Fruit fly (Drosophila melanogaster) whole organism, pupa: ENCODE data around the gene CG14395.

Experiments used
- CG10348 ChIP-seq: fragments of 200-800 bp; sonication (Bioruptor generic); IDR thresholded peaks from 2 replicates; pipeline ENCODE4 v1.3.6; 2022; ENCODE audit warnings: missing biosample characterization, missing genetic modification characterization
- CG12605 ChIP-seq: fragments of 200-800 bp; sonication (Bioruptor generic); IDR thresholded peaks from 2 replicates; pipeline ENCODE4 v1.3.6; 2022; ENCODE audit warnings: missing biosample characterization, missing genetic modification characterization
- CG13204 ChIP-seq: fragments of 200-800 bp; sonication (Bioruptor generic); optimal IDR thresholded peaks from 2 replicates; lab custom pipeline; 2018; ENCODE audit warnings: missing biosample characterization, mild to moderate bottlenecking, missing genetic modification characterization, moderate library complexity
- CG14655 ChIP-seq: fragments of 200-800 bp; sonication (Bioruptor generic); optimal IDR thresholded peaks from 3 replicates; lab custom pipeline; 2017; ENCODE audit warnings: mild to moderate bottlenecking, missing biosample characterization, missing genetic modification reagents, missing genetic modification characterization
- CG15710 ChIP-seq: fragments of 200-800 bp; sonication (Bioruptor generic); optimal IDR thresholded peaks from 2 replicates; lab custom pipeline; 2018; ENCODE audit warnings: missing biosample characterization, mild to moderate bottlenecking, missing genetic modification characterization, moderate library complexity
- CG17806 ChIP-seq: fragments of 200-800 bp; sonication (Bioruptor generic); optimal IDR thresholded peaks from 2 replicates; lab custom pipeline; 2018; ENCODE audit warnings: missing biosample characterization, mild to moderate bottlenecking, missing genetic modification characterization, moderate library complexity
- CG32121 ChIP-seq: fragments of 200-800 bp; sonication (Bioruptor generic); IDR thresholded peaks from 2 replicates; pipeline ENCODE4 v1.3.6; 2022; ENCODE audit warnings: missing biosample characterization, missing genetic modification characterization
- CG34367 ChIP-seq: fragments of 200-800 bp; sonication (Bioruptor generic); optimal IDR thresholded peaks from 2 replicates; lab custom pipeline; 2018; ENCODE audit warnings: missing biosample characterization, mild to moderate bottlenecking, missing genetic modification characterization
- CG4496 ChIP-seq: fragments of 200-800 bp; sonication (Bioruptor generic); IDR thresholded peaks from 3 replicates; pipeline ENCODE4 v1.3.6; 2022; ENCODE audit warnings: missing biosample characterization, missing genetic modification characterization
- CG8159 ChIP-seq: fragments of 200-800 bp; sonication (Bioruptor generic); optimal IDR thresholded peaks from 3 replicates; lab custom pipeline; 2018; ENCODE audit warnings: missing biosample characterization, mild to moderate bottlenecking, missing genetic modification characterization, moderate library complexity
- CG8301 ChIP-seq: fragments of 200-800 bp; sonication (Bioruptor generic); optimal IDR thresholded peaks from 2 replicates; lab custom pipeline; 2018; ENCODE audit warnings: missing biosample characterization, mild to moderate bottlenecking, missing genetic modification characterization
- CG9948 ChIP-seq: fragments of 200-800 bp; sonication (Bioruptor generic); optimal IDR thresholded peaks from 2 replicates; lab custom pipeline; 2018; ENCODE audit warnings: missing biosample characterization, mild to moderate bottlenecking, missing genetic modification characterization, moderate library complexity
- D1 ChIP-seq: fragments of 200-800 bp; sonication (Bioruptor generic); optimal IDR thresholded peaks from 2 replicates; lab custom pipeline; 2018; ENCODE audit warnings: missing biosample characterization, mild to moderate bottlenecking, missing genetic modification characterization, moderate library complexity
- EcR ChIP-seq: fragments of 200-800 bp; sonication (Bioruptor generic); optimal IDR thresholded peaks from 3 replicates; lab custom pipeline; 2019; ENCODE audit warnings: missing biosample characterization, missing genetic modification characterization, mild to moderate bottlenecking, moderate library complexity, missing genetic modification reagents
- Ets98B ChIP-seq: fragments of 200-800 bp; sonication (Bioruptor generic); IDR thresholded peaks from 2 replicates; pipeline ENCODE4 v1.3.6; 2022; ENCODE audit warnings: missing biosample characterization, missing genetic modification characterization
- Pif1A ChIP-seq: fragments of 200-800 bp; sonication (Bioruptor generic); optimal IDR thresholded peaks from 3 replicates; lab custom pipeline; 2016; ENCODE audit warnings: missing biosample characterization, missing genetic modification characterization
- Pif1B ChIP-seq: fragments of 200-800 bp; sonication (Bioruptor generic); optimal IDR thresholded peaks from 3 replicates; lab custom pipeline; 2016; ENCODE audit warnings: missing biosample characterization, missing genetic modification characterization
- Snoo ChIP-seq: fragments of 200-800 bp; sonication (Bioruptor generic); optimal IDR thresholded peaks from 3 replicates; lab custom pipeline; 2017; ENCODE audit warnings: missing biosample characterization, mild to moderate bottlenecking, missing genetic modification characterization, inconsistent platforms
- fd96Ca ChIP-seq: fragments of 200-800 bp; sonication (Bioruptor generic); IDR thresholded peaks from 3 replicates; pipeline ENCODE4 v1.3.6; 2022; ENCODE audit warnings: missing biosample characterization, missing genetic modification characterization
- gl ChIP-seq: fragments of 200-800 bp; sonication (Bioruptor generic); optimal IDR thresholded peaks from 2 replicates; lab custom pipeline; 2018; ENCODE audit warnings: missing biosample characterization, mild to moderate bottlenecking, missing genetic modification characterization
- rn ChIP-seq: fragments of 200-800 bp; sonication (Bioruptor generic); IDR thresholded peaks from 2 replicates; pipeline ENCODE4 v1.3.6; 2022; ENCODE audit warnings: missing biosample characterization, missing genetic modification characterization

CG14395 gene

dm6 chr3R:12717588-12718535 is 55.2 kb downstream of the CG14395 start:
- TF ChIP-seq CG34367 (tag; lab: Kevin White, UChicago), result no peak
- TF ChIP-seq EcR (GFP tag; lab: Kevin White, UChicago), result no peak
- peak; percentile 24 for TF ChIP-seq CG17806
- TF ChIP-seq CG12605 (GFP tag; lab: Robert Waterston, UW), result 0 out of 2 replicates have a peak, but pooled peaks have one; percentile 20
- TF ChIP-seq CG8301, result peak; percentile 33
- no peak for TF ChIP-seq CG10348 (GFP tag; lab: Robert Waterston, UW)
- peak; percentile 0 for TF ChIP-seq gl
- peak; percentile 38 for TF ChIP-seq Pif1A (GFP tag; lab: Kevin White, UChicago)
- TF ChIP-seq CG14655 (GFP tag; lab: Kevin White, UChicago), result peak; percentile 57
- TF ChIP-seq rn, result 0 out of 2 replicates have a peak, but pooled peaks have one; percentile 15
- peak; percentile 36; the same call in 1 of the 3 replicates for TF ChIP-seq fd96Ca (GFP tag; lab: Robert Waterston, UW)
- peak; percentile 26 for TF ChIP-seq CG8159
- peak; percentile 61 for TF ChIP-seq Ets98B (GFP tag; lab: Robert Waterston, UW)
- TF ChIP-seq CG9948 (tag; lab: Kevin White, UChicago), result no peak
- no peak for TF ChIP-seq Snoo (tag; lab: Kevin White, UChicago)
- peak; percentile 61 for TF ChIP-seq CG4496 (GFP tag; lab: Robert Waterston, UW)
- no peak for TF ChIP-seq D1 (tag; lab: Kevin White, UChicago)

- 0 out of 2 replicates have a peak, but pooled peaks have one; percentile 2 for TF ChIP-seq Ets98B (GFP tag; lab: Robert Waterston, UW)
- TF ChIP-seq gl, result no peak
- 0 out of 2 replicates have a peak, but pooled peaks have one; percentile 4 for TF ChIP-seq CG12605 (GFP tag; lab: Robert Waterston, UW)
Measured at dm6 chr3R:12718536-12719033, 56.0 kb downstream of the CG14395 start.

DNA sequence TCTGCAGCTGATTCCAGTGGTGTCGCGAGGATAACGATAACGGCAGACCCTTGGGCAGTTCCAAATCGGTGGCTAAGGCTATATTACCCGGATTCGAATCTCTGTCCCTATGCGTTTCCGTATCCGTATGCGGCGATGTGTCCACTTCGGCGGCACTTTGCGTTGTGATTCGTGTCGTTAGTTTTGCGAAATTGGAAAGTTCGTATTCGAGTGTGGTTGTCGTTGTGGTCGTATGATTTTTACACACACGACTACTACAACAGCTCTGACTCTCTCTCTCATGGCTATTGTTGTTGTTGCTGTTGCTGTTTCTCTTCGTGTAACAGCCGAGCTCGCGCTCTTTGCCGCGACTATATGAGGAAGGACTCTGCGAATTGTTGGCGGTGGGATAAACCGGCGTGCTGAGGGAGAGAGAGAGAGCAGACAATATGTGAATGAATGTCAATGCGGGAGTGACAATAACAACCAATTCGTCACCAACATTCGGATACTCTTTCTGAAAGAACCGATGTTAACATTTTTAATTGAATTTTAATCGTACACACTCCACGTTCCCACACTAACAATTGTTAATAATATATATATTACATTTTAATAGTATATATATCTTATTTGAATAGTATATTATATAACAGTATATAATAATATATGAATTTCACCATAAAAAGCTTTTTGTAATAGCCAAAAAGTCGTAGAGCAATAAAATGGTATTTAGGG is 57.2 kb downstream of the CG14395 start:
- TF ChIP-seq rn (no peak), CG15710 (peak; percentile 70), CG14655 (GFP tag; lab: Kevin White, UChicago) (peak; percentile 79), Ets98B (GFP tag; lab: Robert Waterston, UW) (peak; percentile 63), CG12605 (GFP tag; lab: Robert Waterston, UW) (peak; percentile 61), EcR (GFP tag; lab: Kevin White, UChicago) (peak; percentile 18), Pif1A (GFP tag; lab: Kevin White, UChicago) (peak; percentile 27), Snoo (tag; lab: Kevin White, UChicago) (peak; percentile 71), CG10348 (GFP tag; lab: Robert Waterston, UW) (no peak), CG8301 (peak; percentile 47), CG4496 (GFP tag; lab: Robert Waterston, UW) (peak; percentile 81), Pif1B (GFP tag; lab: Kevin White, UChicago) (peak; percentile 71), gl (no peak), CG13204 (GFP tag; lab: Kevin White, UChicago) (peak; percentile 50), CG32121 (GFP tag; lab: Robert Waterston, UW) (peak; percentile 52; the same call in 1 of the 2 replicates), CG34367 (tag; lab: Kevin White, UChicago) (peak; percentile 46), CG17806 (peak; percentile 61), CG9948 (tag; lab: Kevin White, UChicago) (peak; percentile 61), CG8159 (peak; percentile 78), fd96Ca (GFP tag; lab: Robert Waterston, UW) (peak; percentile 34; the same call in 1 of the 3 replicates), D1 (tag; lab: Kevin White, UChicago) (peak; percentile 60)

dm6 chr3R:12720344-12721200 is 57.9 kb downstream of the CG14395 start:
- TF ChIP-seq CG4496 (GFP tag; lab: Robert Waterston, UW), result no peak
- no peak for TF ChIP-seq EcR (GFP tag; lab: Kevin White, UChicago)
- TF ChIP-seq Ets98B (GFP tag; lab: Robert Waterston, UW), result no peak; the same call in 1 of the 2 replicates
- no peak for TF ChIP-seq CG8301
- TF ChIP-seq gl, result no peak
- TF ChIP-seq CG15710, result peak; percentile 18
- no peak for TF ChIP-seq rn
- TF ChIP-seq Pif1B (GFP tag; lab: Kevin White, UChicago), result no peak
- peak; percentile 4 for TF ChIP-seq CG14655 (GFP tag; lab: Kevin White, UChicago)
- TF ChIP-seq CG32121 (GFP tag; lab: Robert Waterston, UW), result no peak
